Worm (Caenorhabditis elegans) whole organism, L3 larva: ENCODE data around the gene lin-37.

Experiments
- ceh-82 ChIP-seq: fragments of 150-350 bp; optimal IDR thresholded peaks from 2 replicates; lab custom pipeline; 2014; ENCODE audit warnings: missing biosample characterization, missing genetic modification characterization
- daf-12 ChIP-seq: fragments of 150-350 bp; optimal IDR thresholded peaks from 2 replicates; lab custom pipeline; 2014; ENCODE audit warnings: missing biosample characterization, missing genetic modification reagents, missing genetic modification characterization
- fos-1 ChIP-seq: fragments of 150-350 bp; optimal IDR thresholded peaks from 2 replicates; lab custom pipeline; 2014; ENCODE audit warnings: missing biosample characterization, missing genetic modification characterization
- jun-1 ChIP-seq: fragments of 150-350 bp; optimal IDR thresholded peaks from 2 replicates; lab custom pipeline; 2014; ENCODE audit warnings: missing biosample characterization, missing genetic modification reagents, missing genetic modification characterization
- nhr-25 ChIP-seq: sonication (generic microtip); optimal IDR thresholded peaks from 2 replicates; lab custom pipeline; 2017; ENCODE audit warnings: missing biosample characterization, missing genetic modification characterization
- sea-2 ChIP-seq: fragments of 150-350 bp; sonication (generic microtip); optimal IDR thresholded peaks from 4 replicates; lab custom pipeline; 2014; ENCODE audit warnings: missing biosample characterization, missing genetic modification reagents, missing genetic modification characterization
- ztf-4 ChIP-seq: fragments of 150-350 bp; optimal IDR thresholded peaks from 2 replicates; lab custom pipeline; 2014; ENCODE audit warnings: missing biosample characterization, missing genetic modification characterization

DNA sequence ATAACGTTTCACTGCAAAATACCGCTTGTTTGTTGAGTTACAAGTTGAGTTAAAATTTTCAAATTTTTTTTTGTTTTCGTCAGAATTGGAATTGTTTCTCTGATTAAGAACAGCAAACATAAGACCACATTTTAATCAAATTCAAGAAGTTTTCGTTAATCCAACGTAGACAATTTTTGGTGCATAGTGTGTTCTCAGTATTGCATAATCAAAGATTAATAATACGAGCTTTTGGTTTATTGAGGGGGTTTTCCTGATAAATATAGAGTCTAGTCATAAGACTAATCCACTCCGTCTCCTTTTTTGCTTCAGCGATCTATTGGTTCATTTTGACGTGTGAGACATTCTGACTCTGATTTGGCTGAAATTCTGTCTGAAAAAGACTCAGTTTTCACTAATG lies 22.8 kb upstream of the lin-37 start, which contains the start of gene nhr-9:
- TF ChIP-seq ceh-82: no peak
- no peak for TF ChIP-seq sea-2
- TF ChIP-seq daf-12: no peak
- TF ChIP-seq ztf-4: no peak
- TF ChIP-seq fos-1 (tag; lab: Kevin White, UChicago): no peak
- TF ChIP-seq jun-1: no peak
- TF ChIP-seq nhr-25 (tag; lab: Kevin White, UChicago): no peak
